Worm (Caenorhabditis elegans) whole organism, L4/young adult: Measurements from ENCODE around the gene ZK757.10.

Experiments
- W03F9.2 ChIP-seq: fragments of 150-350 bp; optimal IDR thresholded peaks from 2 replicates; lab custom pipeline; 2014; ENCODE audit warnings: missing biosample characterization, missing genetic modification characterization
- dao-5 ChIP-seq: sonication (generic microtip); optimal IDR thresholded peaks from 2 replicates; lab custom pipeline; 2016; ENCODE audit warnings: missing genotype, missing genetic modification characterization, moderate library complexity, missing compliant biosample characterization
- him-1 ChIP-seq: sonication (generic microtip); optimal IDR thresholded peaks from 2 replicates; lab custom pipeline; 2016; ENCODE audit warnings: missing genotype, missing genetic modification reagents, missing genetic modification characterization, missing compliant biosample characterization

- TF ChIP-seq him-1 (no peak), W03F9.2 (tag; lab: Kevin White, UChicago) (no peak), dao-5 (tag; lab: Kevin White, UChicago) (no peak)
These were observed 45.3 kb downstream of the ZK757.10 start for ce11 chrIII:9922310-9922709.
